Worm (Caenorhabditis elegans) whole organism, L3 larva: ENCODE data around the gene Y39F10A.6.

Experiments used
- ceh-82 ChIP-seq: fragments of 150-350 bp; optimal IDR thresholded peaks from 2 replicates; lab custom pipeline; 2014; ENCODE audit warnings: missing biosample characterization, missing genetic modification characterization
- fos-1 ChIP-seq: fragments of 150-350 bp; optimal IDR thresholded peaks from 2 replicates; lab custom pipeline; 2014; ENCODE audit warnings: missing biosample characterization, missing genetic modification characterization
- lin-15B ChIP-seq: fragments of 150-350 bp; optimal IDR thresholded peaks from 2 replicates; lab custom pipeline; 2014; ENCODE audit warnings: missing biosample characterization, missing genetic modification characterization
- lin-39 ChIP-seq: fragments of 150-350 bp; optimal IDR thresholded peaks from 2 replicates; lab custom pipeline; 2018; ENCODE audit warnings: missing biosample characterization, missing genetic modification reagents, missing genetic modification characterization
- mdl-1 ChIP-seq: fragments of 150-350 bp; optimal IDR thresholded peaks from 2 replicates; lab custom pipeline; 2014; ENCODE audit warnings: missing biosample characterization, missing genetic modification characterization
- nfya-1 ChIP-seq: sonication (generic microtip); optimal IDR thresholded peaks from 2 replicates; lab custom pipeline; 2017; ENCODE audit warnings: missing genetic modification characterization, mild to moderate bottlenecking, missing compliant biosample characterization, antibody characterized with exemption, moderate library complexity; ENCODE audit not compliant: insufficient read depth
- nhr-12 ChIP-seq: fragments of 150-350 bp; optimal IDR thresholded peaks from 2 replicates; lab custom pipeline; 2014; ENCODE audit warnings: missing biosample characterization, missing genetic modification characterization
- nhr-237 ChIP-seq: fragments of 150-350 bp; optimal IDR thresholded peaks from 2 replicates; lab custom pipeline; 2014; ENCODE audit warnings: missing biosample characterization, missing genetic modification characterization
- nhr-28 ChIP-seq: fragments of 150-350 bp; optimal IDR thresholded peaks from 2 replicates; lab custom pipeline; 2014; ENCODE audit warnings: missing biosample characterization, missing genetic modification characterization
- nhr-77 ChIP-seq: fragments of 150-350 bp; optimal IDR thresholded peaks from 2 replicates; lab custom pipeline; 2014; ENCODE audit warnings: missing biosample characterization, missing genetic modification characterization
- pqm-1 ChIP-seq: fragments of 150-350 bp; optimal IDR thresholded peaks from 2 replicates; lab custom pipeline; 2017; ENCODE audit warnings: missing biosample characterization, missing genetic modification characterization, inconsistent platforms
- skn-1 ChIP-seq: fragments of 150-350 bp; optimal IDR thresholded peaks from 2 replicates; lab custom pipeline; 2014; ENCODE audit warnings: missing biosample characterization, missing genetic modification characterization
- ztf-11 ChIP-seq: fragments of 150-350 bp; optimal IDR thresholded peaks from 2 replicates; lab custom pipeline; 2014; ENCODE audit warnings: missing biosample characterization, missing genetic modification characterization
- ztf-4 ChIP-seq: fragments of 150-350 bp; optimal IDR thresholded peaks from 2 replicates; lab custom pipeline; 2014; ENCODE audit warnings: missing biosample characterization, missing genetic modification characterization

ce11 chrII:796916-797315, 13.5 kb upstream of the Y39F10A.6 start:
- no peak for TF ChIP-seq nhr-12 (tag; lab: Kevin White, UChicago)
- TF ChIP-seq nhr-28 (tag; lab: Kevin White, UChicago) = no peak
- TF ChIP-seq pqm-1 (tag; lab: Kevin White, UChicago) = no peak
- no peak for TF ChIP-seq nfya-1 (tag; lab: Kevin White, UChicago)
- TF ChIP-seq lin-15B = no peak
- no peak for TF ChIP-seq nhr-77 (tag; lab: Kevin White, UChicago)
- TF ChIP-seq ztf-4 (tag; lab: Kevin White, UChicago) = no peak
- no peak for TF ChIP-seq lin-39 (tag; lab: Kevin White, UChicago)
- no peak for TF ChIP-seq ceh-82 (tag; lab: Kevin White, UChicago)
- no peak for TF ChIP-seq mdl-1 (tag; lab: Kevin White, UChicago)
- no peak for TF ChIP-seq fos-1 (tag; lab: Kevin White, UChicago)
- TF ChIP-seq ztf-11 (tag; lab: Kevin White, UChicago) = no peak
- no peak for TF ChIP-seq skn-1 (tag; lab: Kevin White, UChicago)
- no peak for TF ChIP-seq nhr-237
